Fruit fly (Drosophila melanogaster) whole organism, embryonic: ENCODE data around the gene Prosbeta6.

ENCODE experiments used
- Ada2b ChIP-seq: fragments of 200-800 bp; sonication (Bioruptor generic); IDR thresholded peaks from 2 replicates; pipeline ENCODE4 v1.3.6; 2022; ENCODE audit warnings: missing biosample characterization, missing genetic modification characterization
- Aef1 ChIP-seq: fragments of 200-800 bp; sonication (Bioruptor generic); IDR thresholded peaks from 3 replicates; pipeline ENCODE4 v1.3.6; 2022; ENCODE audit warnings: missing biosample characterization, missing genetic modification characterization
- Atf-2 ChIP-seq: fragments of 200-800 bp; sonication (Bioruptor generic); optimal IDR thresholded peaks from 2 replicates; lab custom pipeline; 2016; ENCODE audit warnings: missing biosample characterization, missing genetic modification characterization
- Bteb2 ChIP-seq: fragments of 200-800 bp; sonication (Bioruptor generic); optimal IDR thresholded peaks from 2 replicates; lab custom pipeline; 2016; ENCODE audit warnings: missing biosample characterization, missing genetic modification characterization
- CG1024 ChIP-seq: fragments of 200-800 bp; sonication (Bioruptor generic); IDR thresholded peaks from 2 replicates; pipeline ENCODE4 v1.3.6; 2022; ENCODE audit warnings: missing biosample characterization, missing genetic modification characterization
- CG10462 ChIP-seq: fragments of 200-800 bp; sonication (Bioruptor generic); optimal IDR thresholded peaks from 2 replicates; lab custom pipeline; 2016; ENCODE audit warnings: missing biosample characterization, missing genetic modification characterization
- CG10543 ChIP-seq: fragments of 200-800 bp; sonication (Bioruptor generic); optimal IDR thresholded peaks from 3 replicates; lab custom pipeline; 2017; ENCODE audit warnings: missing biosample characterization, mild to moderate bottlenecking, missing genetic modification characterization, moderate library complexity
- CG12104 ChIP-seq: fragments of 200-800 bp; sonication (Bioruptor generic); optimal IDR thresholded peaks from 3 replicates; lab custom pipeline; 2016; ENCODE audit warnings: missing biosample characterization, missing genetic modification characterization
- CG12299 ChIP-seq: fragments of 200-800 bp; sonication (Bioruptor generic); optimal IDR thresholded peaks from 2 replicates; lab custom pipeline; 2018; ENCODE audit warnings: missing biosample characterization, mild to moderate bottlenecking, missing genetic modification characterization
- CG13624 ChIP-seq: fragments of 200-800 bp; sonication (Bioruptor generic); optimal IDR thresholded peaks from 2 replicates; lab custom pipeline; 2016; ENCODE audit warnings: missing biosample characterization, missing genetic modification characterization
- CG14014 ChIP-seq: fragments of 200-800 bp; sonication (Bioruptor generic); IDR thresholded peaks from 2 replicates; pipeline ENCODE4 v1.3.6; 2022; ENCODE audit warnings: missing biosample characterization, missing genetic modification characterization
- CG14050 ChIP-seq: fragments of 200-800 bp; sonication (Bioruptor generic); IDR thresholded peaks from 3 replicates; pipeline ENCODE4 v1.3.6; 2022; ENCODE audit warnings: missing biosample characterization, missing genetic modification characterization
- CG14710 ChIP-seq: fragments of 200-800 bp; sonication (Bioruptor generic); optimal IDR thresholded peaks from 3 replicates; lab custom pipeline; 2019; ENCODE audit warnings: missing biosample characterization, mild to moderate bottlenecking, missing genetic modification characterization, moderate library complexity
- CG17568 ChIP-seq: fragments of 200-800 bp; sonication (Bioruptor generic); optimal IDR thresholded peaks from 2 replicates; lab custom pipeline; 2018; ENCODE audit warnings: missing biosample characterization, mild to moderate bottlenecking, missing genetic modification characterization, moderate library complexity
- CG2712 ChIP-seq: fragments of 200-800 bp; optimal IDR thresholded peaks from 3 replicates; lab custom pipeline; 2019; ENCODE audit warnings: missing biosample characterization, mild to moderate bottlenecking, missing genetic modification characterization, moderate library complexity
- CG3281 ChIP-seq: fragments of 200-800 bp; sonication (Bioruptor generic); optimal IDR thresholded peaks from 3 replicates; lab custom pipeline; 2017; ENCODE audit warnings: missing biosample characterization, mild to moderate bottlenecking, missing genetic modification characterization
- CG3847 ChIP-seq: fragments of 200-800 bp; sonication (Bioruptor generic); IDR thresholded peaks from 2 replicates; pipeline ENCODE4 v1.3.6; 2022; ENCODE audit warnings: missing biosample characterization, missing genetic modification characterization
- CG43689 ChIP-seq: fragments of 200-800 bp; sonication (Bioruptor generic); IDR thresholded peaks from 2 replicates; pipeline ENCODE4 v1.3.6; 2022; ENCODE audit warnings: missing biosample characterization, missing genetic modification characterization
- CG4404 ChIP-seq: fragments of 200-800 bp; sonication (Bioruptor generic); IDR thresholded peaks from 2 replicates; pipeline ENCODE4 v1.3.6; 2022; ENCODE audit warnings: missing biosample characterization, missing genetic modification characterization
- CG6272 ChIP-seq: fragments of 200-800 bp; sonication (Bioruptor generic); IDR thresholded peaks from 2 replicates; pipeline ENCODE4 v1.3.6; 2022; ENCODE audit warnings: missing biosample characterization, missing genetic modification characterization
- CG7839 ChIP-seq: fragments of 200-800 bp; sonication (Bioruptor generic); optimal IDR thresholded peaks from 3 replicates; lab custom pipeline; 2018; ENCODE audit warnings: missing biosample characterization, mild to moderate bottlenecking, missing genetic modification characterization, moderate library complexity
- CG9437 ChIP-seq: fragments of 200-800 bp; sonication (Bioruptor generic); optimal IDR thresholded peaks from 2 replicates; lab custom pipeline; 2018; ENCODE audit warnings: missing biosample characterization, mild to moderate bottlenecking, missing genetic modification characterization
- Dbx ChIP-seq: fragments of 200-800 bp; sonication (Bioruptor generic); IDR thresholded peaks from 3 replicates; pipeline ENCODE4 v1.3.6; 2022; ENCODE audit warnings: missing biosample characterization, missing genetic modification characterization
- Deaf1 ChIP-seq: fragments of 200-800 bp; optimal IDR thresholded peaks from 3 replicates; lab custom pipeline; 2019; ENCODE audit warnings: missing biosample characterization, mild to moderate bottlenecking, missing genetic modification characterization, moderate library complexity
- Dref ChIP-seq: fragments of 200-800 bp; sonication (Bioruptor generic); IDR thresholded peaks from 2 replicates; pipeline ENCODE4 v1.3.6; 2022; ENCODE audit warnings: missing biosample characterization, missing genetic modification characterization
- Fer3 ChIP-seq: fragments of 200-800 bp; sonication (Bioruptor generic); optimal IDR thresholded peaks from 2 replicates; lab custom pipeline; 2018; ENCODE audit warnings: missing biosample characterization, mild to moderate bottlenecking, missing genetic modification characterization, moderate library complexity
- HmgD ChIP-seq: fragments of 200-800 bp; sonication (Bioruptor generic); optimal IDR thresholded peaks from 3 replicates; lab custom pipeline; 2016; ENCODE audit warnings: missing biosample characterization, missing genetic modification characterization
- Myb ChIP-seq: fragments of 200-800 bp; sonication (Bioruptor generic); optimal IDR thresholded peaks from 2 replicates; lab custom pipeline; 2016; ENCODE audit warnings: missing biosample characterization, missing genetic modification characterization
- Nf-YA ChIP-seq: fragments of 200-800 bp; sonication (Bioruptor generic); IDR thresholded peaks from 2 replicates; pipeline ENCODE4 v1.3.6; 2022; ENCODE audit warnings: missing biosample characterization, missing genetic modification characterization
- Nf-YC ChIP-seq: fragments of 200-800 bp; optimal IDR thresholded peaks from 3 replicates; lab custom pipeline; 2019; ENCODE audit warnings: missing biosample characterization, mild to moderate bottlenecking, missing genetic modification characterization, moderate library complexity
- Sox100B ChIP-seq: fragments of 200-800 bp; sonication (Bioruptor generic); optimal IDR thresholded peaks from 3 replicates; lab custom pipeline; 2018; ENCODE audit warnings: missing biosample characterization, mild to moderate bottlenecking, missing genetic modification characterization
- ap ChIP-seq: fragments of 200-800 bp; sonication (Bioruptor generic); IDR thresholded peaks from 2 replicates; pipeline ENCODE4 v1.3.6; 2022; ENCODE audit warnings: missing biosample characterization, missing genetic modification characterization
- bsh ChIP-seq, 2 experiments: fragments of 200-800 bp; sonication (Bioruptor generic); optimal IDR thresholded peaks; 2 replicates each; lab custom pipeline; 2017 to 2018; ENCODE audit warnings: mild to moderate bottlenecking in 2 of 2, missing biosample characterization in 2 of 2, missing genetic modification characterization in 2 of 2, moderate library complexity in 1 of 2
- cad ChIP-seq: fragments of >200 bp; optimal IDR thresholded peaks from 2 replicates; lab custom pipeline; 2017; ENCODE audit warnings: missing biosample characterization, missing genetic modification characterization
- cas ChIP-seq: fragments of 200-800 bp; sonication (Bioruptor generic); IDR thresholded peaks from 2 replicates; pipeline ENCODE4 v1.3.6; 2022; ENCODE audit warnings: missing biosample characterization, missing genetic modification characterization
- chm ChIP-seq: fragments of 200-800 bp; sonication (Bioruptor generic); IDR thresholded peaks from 2 replicates; pipeline ENCODE4 v1.3.6; 2022; ENCODE audit warnings: missing biosample characterization, missing genetic modification characterization
- dmrt11E ChIP-seq: fragments of 200-800 bp; sonication (Bioruptor generic); optimal IDR thresholded peaks from 3 replicates; lab custom pipeline; 2018; ENCODE audit warnings: missing biosample characterization, mild to moderate bottlenecking, missing genetic modification characterization, moderate library complexity
- ems ChIP-seq: fragments of 200-800 bp; sonication (Bioruptor generic); optimal IDR thresholded peaks from 3 replicates; lab custom pipeline; 2016; ENCODE audit warnings: missing biosample characterization, missing genetic modification characterization
- gem ChIP-seq: fragments of 200-800 bp; sonication (Bioruptor generic); optimal IDR thresholded peaks from 2 replicates; lab custom pipeline; 2019; ENCODE audit warnings: missing biosample characterization, mild to moderate bottlenecking, missing genetic modification characterization, moderate library complexity
- gro ChIP-seq: fragments of 200-800 bp; sonication (Bioruptor generic); optimal IDR thresholded peaks from 2 replicates; lab custom pipeline; 2016; ENCODE audit warnings: missing biosample characterization, missing genetic modification characterization
- mam ChIP-seq: fragments of 200-800 bp; sonication (Bioruptor generic); optimal IDR thresholded peaks from 3 replicates; lab custom pipeline; 2016; ENCODE audit warnings: missing biosample characterization, missing genetic modification characterization
- phol ChIP-seq: fragments of 200-800 bp; sonication (Bioruptor generic); optimal IDR thresholded peaks from 3 replicates; lab custom pipeline; 2018; ENCODE audit warnings: missing biosample characterization, mild to moderate bottlenecking, missing genetic modification characterization, moderate library complexity
- salm ChIP-seq: fragments of 200-800 bp; sonication (Bioruptor generic); optimal IDR thresholded peaks from 2 replicates; lab custom pipeline; 2018; ENCODE audit warnings: missing biosample characterization, mild to moderate bottlenecking, missing genetic modification characterization
- schlank ChIP-seq: fragments of 200-800 bp; sonication (Bioruptor generic); optimal IDR thresholded peaks from 2 replicates; lab custom pipeline; 2018; ENCODE audit warnings: missing biosample characterization, mild to moderate bottlenecking, missing genetic modification characterization
- so ChIP-seq: fragments of 200-800 bp; sonication (Bioruptor generic); IDR thresholded peaks from 3 replicates; pipeline ENCODE4 v1.3.6; 2022; ENCODE audit warnings: missing biosample characterization, missing genetic modification characterization
- tin ChIP-seq: fragments of 200-800 bp; sonication (Bioruptor generic); optimal IDR thresholded peaks from 3 replicates; lab custom pipeline; 2016; ENCODE audit warnings: missing biosample characterization, missing genetic modification characterization
- tio ChIP-seq: fragments of 200-800 bp; sonication (Bioruptor generic); optimal IDR thresholded peaks from 2 replicates; lab custom pipeline; 2017; ENCODE audit warnings: missing biosample characterization, missing genetic modification characterization, inconsistent platforms
- tup ChIP-seq: fragments of 200-800 bp; sonication (Bioruptor generic); optimal IDR thresholded peaks from 2 replicates; lab custom pipeline; 2016; ENCODE audit warnings: missing biosample characterization, mild to moderate bottlenecking, missing genetic modification characterization, moderate library complexity
- z ChIP-seq: fragments of 200-800 bp; sonication (Bioruptor generic); IDR thresholded peaks from 3 replicates; pipeline ENCODE4 v1.3.6; 2022; ENCODE audit warnings: missing biosample characterization, missing genetic modification characterization
- zfh1 ChIP-seq: fragments of 200-800 bp; sonication (Bioruptor generic); IDR thresholded peaks from 3 replicates; pipeline ENCODE4 v1.3.6; 2022; ENCODE audit warnings: missing biosample characterization, missing genetic modification characterization

The Prosbeta6 gene

dm6 chr3L:16571014-16571738 lies 39.0 kb downstream of the Prosbeta6 start (continued):
- peak; percentile 34 for TF ChIP-seq Deaf1
- TF ChIP-seq Nf-YA, result peak; percentile 26; the same call in 1 of the 2 replicates
- no peak for TF ChIP-seq CG1024 (GFP tag; lab: Robert Waterston, UW)
- peak; percentile 51 for TF ChIP-seq CG12299 (tag; lab: Kevin White, UChicago)
- TF ChIP-seq schlank (tag; lab: Kevin White, UChicago), result no peak
- TF ChIP-seq salm (tag; lab: Kevin White, UChicago), result no peak
- peak; percentile 61 for TF ChIP-seq CG2712 (tag; lab: Kevin White, UChicago)
- TF ChIP-seq gro (GFP tag; lab: Kevin White, UChicago), result peak; percentile 55
- peak; percentile 77 for TF ChIP-seq gem (tag; lab: Kevin White, UChicago)
- peak; percentile 38 for TF ChIP-seq Sox100B (GFP tag; lab: Kevin White, UChicago)
- peak; percentile 47 for TF ChIP-seq phol
- peak; percentile 73 for TF ChIP-seq z (GFP tag; lab: Robert Waterston, UW)
- TF ChIP-seq CG17568 (GFP tag; lab: Kevin White, UChicago), result peak; percentile 46
- TF ChIP-seq CG43689, result 0 out of 2 replicates have a peak, but pooled peaks have one; percentile 7
- peak; percentile 30; the same call in 1 of the 2 replicates for TF ChIP-seq CG4404
- peak; percentile 59 for TF ChIP-seq Bteb2 (GFP tag; lab: Kevin White, UChicago)
- TF ChIP-seq ap (GFP tag; lab: Robert Waterston, UW), result peak; percentile 31; the same call in 1 of the 2 replicates
- peak; percentile 61; the same call in 1 of the 3 replicates for TF ChIP-seq so (GFP tag; lab: Robert Waterston, UW)
- TF ChIP-seq chm (GFP tag; lab: Robert Waterston, UW), result no peak
- TF ChIP-seq CG14710, result peak; percentile 8
- TF ChIP-seq Nf-YC (tag; lab: Kevin White, UChicago), result peak; percentile 32
- peak; percentile 33 for TF ChIP-seq Atf-2 (GFP tag; lab: Kevin White, UChicago)
- peak; percentile 71; the same call in 1 of the 2 replicates for TF ChIP-seq CG14014
- peak; percentile 48 for TF ChIP-seq Ada2b (GFP tag; lab: Robert Waterston, UW)
- TF ChIP-seq cas (GFP tag; lab: Robert Waterston, UW), result peak; percentile 55; the same call in 1 of the 2 replicates
- no peak for TF ChIP-seq CG6272
- peak; percentile 46 for TF ChIP-seq ems (GFP tag; lab: Kevin White, UChicago)
- peak; percentile 23 for TF ChIP-seq CG9437 (GFP tag; lab: Kevin White, UChicago)
- no peak for TF ChIP-seq Dref (GFP tag; lab: Robert Waterston, UW)
- TF ChIP-seq zfh1 (GFP tag; lab: Robert Waterston, UW), result peak; percentile 37; the same call in 1 of the 3 replicates
- TF ChIP-seq CG10543 (GFP tag; lab: Kevin White, UChicago), result no peak
- TF ChIP-seq CG3847, result peak; percentile 52
- no peak for TF ChIP-seq tup
- peak; percentile 46; the same call in 2 of the 3 replicates for TF ChIP-seq CG14050
- peak in 1 of 2 experiments; percentile 47 for TF ChIP-seq bsh (GFP tag; optimal IDR thresholded peaks at IDR 0.05; lab: Kevin White, UChicago)
- TF ChIP-seq CG3281 (GFP tag; lab: Kevin White, UChicago), result peak; percentile 61
- TF ChIP-seq tin (GFP tag; lab: Kevin White, UChicago), result peak; percentile 15
- peak; percentile 24 for TF ChIP-seq Myb (GFP tag; lab: Kevin White, UChicago)
- TF ChIP-seq Aef1 (GFP tag; lab: Robert Waterston, UW), result peak; percentile 47; the same call in 2 of the 3 replicates
- peak; percentile 74 for TF ChIP-seq Dbx (GFP tag; lab: Robert Waterston, UW)
- TF ChIP-seq HmgD (GFP tag; lab: Kevin White, UChicago), result no peak
- TF ChIP-seq tio (GFP tag; lab: Kevin White, UChicago), result peak; percentile 35
- peak; percentile 50 for TF ChIP-seq mam (GFP tag; lab: Kevin White, UChicago)
- TF ChIP-seq cad (GFP tag; lab: Kevin White, UChicago), result no peak
- peak; percentile 17 for TF ChIP-seq dmrt11E
- peak; percentile 67 for TF ChIP-seq Fer3
- TF ChIP-seq CG7839 (tag; lab: Kevin White, UChicago), result peak; percentile 67
- TF ChIP-seq CG13624 (GFP tag; lab: Kevin White, UChicago), result peak; percentile 61
- TF ChIP-seq CG10462 (GFP tag; lab: Kevin White, UChicago), result no peak
- no peak for TF ChIP-seq CG12104 (GFP tag; lab: Kevin White, UChicago)
